Worm (Caenorhabditis elegans): ENCODE measurements around the gene R07B1.7.

The R07B1.7 gene

DNA sequence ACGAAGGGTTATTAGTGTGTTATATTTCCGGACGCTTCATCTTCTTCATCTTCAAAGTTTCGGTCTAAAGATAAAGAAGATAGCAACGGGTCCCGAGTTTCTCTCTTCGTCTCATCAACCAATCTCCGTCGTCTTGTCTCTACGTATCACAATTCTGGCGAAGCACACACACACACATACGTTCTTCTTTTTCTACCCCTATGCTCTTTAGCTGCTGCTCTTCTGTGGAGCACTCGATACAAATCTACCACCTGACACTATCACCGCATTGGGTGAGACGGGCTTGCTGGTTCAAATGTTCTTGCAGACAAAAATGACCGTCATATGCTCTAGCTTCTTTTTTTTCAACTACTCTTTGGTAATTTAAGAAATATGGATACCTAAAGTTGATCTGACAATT, 36.5 kb upstream of the R07B1.7 start:
- TF ChIP-seq unc-62 (GFP tag; optimal IDR thresholded peaks at IDR 0.05) (peak; percentile 9), lin-32 (GFP tag; optimal IDR thresholded peaks at IDR 0.05) (no peak), ceh-43 (GFP tag; optimal IDR thresholded peaks at IDR 0.05) (no peak), drap-1 (GFP tag; optimal IDR thresholded peaks at IDR 0.05) (no peak), bed-3 (GFP tag; optimal IDR thresholded peaks at IDR 0.05) (no peak), nhr-28 (tag; optimal IDR thresholded peaks at IDR 0.05) (no peak), ceh-39 (tag; optimal IDR thresholded peaks at IDR 0.05) (no peak), M03D4.4 (tag; optimal IDR thresholded peaks at IDR 0.05) (no peak), hlh-1 (tag; optimal IDR thresholded peaks at IDR 0.05) (peak; percentile 92), ces-1 (GFP tag; optimal IDR thresholded peaks at IDR 0.05) (no peak), sptf-1 (tag; optimal IDR thresholded peaks at IDR 0.05) (no peak), nhr-2 (tag; optimal IDR thresholded peaks at IDR 0.05) (no peak), cnd-1 (tag; optimal IDR thresholded peaks at IDR 0.05) (no peak), lsy-2 (tag; optimal IDR thresholded peaks at IDR 0.05) (no peak), ham-2 (GFP tag; optimal IDR thresholded peaks at IDR 0.05) (no peak), elt-3 (tag; optimal IDR thresholded peaks at IDR 0.05) (no peak), unc-120 (tag; optimal IDR thresholded peaks at IDR 0.05; ENCODE audit: poor library complexity, severe bottlenecking) (peak; percentile 84), snpc-4 (tag; optimal IDR thresholded peaks at IDR 0.05) (no peak), sem-2 (GFP tag; optimal IDR thresholded peaks at IDR 0.05) (no peak), tbx-8 (GFP tag; optimal IDR thresholded peaks at IDR 0.05) (no peak), mls-2 (tag; optimal IDR thresholded peaks at IDR 0.05) (no peak), zip-8 (tag; optimal IDR thresholded peaks at IDR 0.05) (no peak)

DNA sequence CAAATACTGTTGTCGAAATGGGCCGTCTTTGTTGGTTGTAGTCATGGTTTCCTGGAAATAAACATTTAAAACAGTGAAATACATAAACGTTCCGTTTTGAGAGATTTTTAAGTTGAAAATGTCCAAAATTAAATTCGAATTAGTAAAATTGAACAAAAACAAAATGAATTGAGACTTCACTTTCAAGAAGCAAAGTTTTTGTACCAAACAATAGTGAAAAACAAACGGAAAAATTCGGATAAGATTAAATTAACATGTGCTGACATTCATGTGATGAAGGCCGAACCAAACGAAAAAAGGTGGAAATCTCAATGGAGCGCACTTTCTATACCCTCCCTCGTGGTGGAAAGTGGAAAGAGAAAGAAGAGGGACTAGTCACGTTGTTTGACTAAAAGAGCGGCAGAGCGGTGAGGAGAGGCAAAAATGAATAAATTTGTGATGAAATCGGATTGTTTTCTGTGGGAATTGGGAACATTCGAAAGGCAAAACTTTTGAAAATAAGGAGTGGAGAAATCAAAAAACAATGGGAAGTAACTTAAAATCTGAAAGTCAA, 30.9 kb upstream of the R07B1.7 start, which contains the start of gene ipla-2:
Gene ipla-2 (minus strand): TSS at position 51 of the 553 bp plus-strand sequence.
- TF ChIP-seq flh-1 (GFP tag; optimal IDR thresholded peaks at IDR 0.05) (no peak), lin-13 (tag; optimal IDR thresholded peaks at IDR 0.05) (no peak), hlh-1 (tag; optimal IDR thresholded peaks at IDR 0.05) (peak; percentile 16), unc-120 (tag; optimal IDR thresholded peaks at IDR 0.05; ENCODE audit: poor library complexity, severe bottlenecking) (peak; percentile 7), lin-32 (GFP tag; optimal IDR thresholded peaks at IDR 0.05) (no peak), ces-1 (GFP tag; optimal IDR thresholded peaks at IDR 0.05) (peak; percentile 58), unc-62 (GFP tag; optimal IDR thresholded peaks at IDR 0.05) (peak; percentile 44), mep-1 (tag; optimal IDR thresholded peaks at IDR 0.05) (peak; percentile 24)

DNA sequence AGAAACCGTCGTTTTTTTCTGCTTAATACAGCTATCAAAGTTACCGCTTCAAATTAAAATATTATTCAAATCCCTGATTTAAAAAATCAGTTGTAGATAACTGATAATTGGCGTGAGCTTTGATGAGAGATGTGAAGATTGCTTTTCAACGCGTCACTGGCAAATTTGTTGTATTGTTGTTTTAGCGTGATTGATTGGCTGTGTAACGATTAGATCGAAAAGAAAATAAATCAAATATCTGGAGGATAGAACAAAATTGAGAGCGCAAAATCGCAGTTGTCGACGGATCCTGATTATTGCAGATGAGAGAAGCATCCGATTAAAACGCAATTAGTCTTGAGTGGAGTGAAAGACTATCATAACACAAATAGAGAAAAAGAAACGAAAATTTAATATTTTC, 28.1 kb upstream of the R07B1.7 start:
- no peak for TF ChIP-seq nhr-76 (tag; optimal IDR thresholded peaks at IDR 0.05)
- peak; percentile 50 for TF ChIP-seq mab-5 (tag; optimal IDR thresholded peaks at IDR 0.05)
- no peak for TF ChIP-seq flh-1 (GFP tag; optimal IDR thresholded peaks at IDR 0.05)
- peak; percentile 80 for TF ChIP-seq unc-62 (GFP tag; optimal IDR thresholded peaks at IDR 0.05)

DNA sequence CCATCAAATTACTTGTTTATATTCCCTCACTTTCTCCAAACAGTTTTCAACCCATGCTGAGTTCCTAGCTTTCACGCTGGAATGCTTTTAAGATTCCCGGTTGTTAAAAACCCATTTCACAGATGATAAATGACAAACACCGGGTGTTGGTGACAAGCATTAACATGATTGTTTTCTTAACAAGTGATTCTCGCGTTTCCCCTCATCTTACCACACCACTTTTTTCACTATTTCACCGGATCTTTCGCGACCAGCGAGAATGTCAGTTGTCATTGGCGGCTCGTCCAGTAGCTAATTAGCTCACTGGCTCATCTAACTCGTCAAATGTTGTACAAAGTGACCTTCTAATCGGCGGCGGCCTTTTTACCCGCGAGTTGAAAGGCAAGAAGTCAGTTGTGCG, 26.8 kb upstream of the R07B1.7 start:
- no peak for TF ChIP-seq cnd-1 (tag; optimal IDR thresholded peaks at IDR 0.05)
- TF ChIP-seq unc-62 (GFP tag; optimal IDR thresholded peaks at IDR 0.05), result peak; percentile 47
- peak; percentile 6 for TF ChIP-seq unc-120 (tag; optimal IDR thresholded peaks at IDR 0.05; ENCODE audit: poor library complexity, severe bottlenecking)
- TF ChIP-seq snpc-4 (tag; optimal IDR thresholded peaks at IDR 0.05), result no peak
- TF ChIP-seq blmp-1 (tag; optimal IDR thresholded peaks at IDR 0.05), result no peak
- no peak for TF ChIP-seq ceh-43 (GFP tag; optimal IDR thresholded peaks at IDR 0.05)
- TF ChIP-seq elt-3 (tag; optimal IDR thresholded peaks at IDR 0.05), result no peak
- TF ChIP-seq ceh-83 (GFP tag; optimal IDR thresholded peaks at IDR 0.05), result no peak
- TF ChIP-seq flh-1 (GFP tag; optimal IDR thresholded peaks at IDR 0.05), result no peak
- TF ChIP-seq ham-2 (GFP tag; optimal IDR thresholded peaks at IDR 0.05), result no peak
- TF ChIP-seq tbx-8 (GFP tag; optimal IDR thresholded peaks at IDR 0.05), result no peak
- TF ChIP-seq hlh-1 (tag; optimal IDR thresholded peaks at IDR 0.05), result peak; percentile 88
- no peak for TF ChIP-seq nhr-2 (tag; optimal IDR thresholded peaks at IDR 0.05)
- TF ChIP-seq mab-5 (tag; optimal IDR thresholded peaks at IDR 0.05), result no peak

ce11 chrX:9843568-9843967, 25.4 kb upstream of the R07B1.7 start:
- peak; percentile 59 for TF ChIP-seq hlh-1 (tag; optimal IDR thresholded peaks at IDR 0.05)
- TF ChIP-seq elt-1 (tag; optimal IDR thresholded peaks at IDR 0.05; ENCODE audit: borderline replicate concordance, insufficient read depth), result no peak
- TF ChIP-seq unc-62 (GFP tag; optimal IDR thresholded peaks at IDR 0.05), result peak; percentile 69

Data from whole organism, mixed stage, embryonic.